Worm (Caenorhabditis elegans) whole organism, midembryonic: ENCODE data around the gene K07D4.2.
A peak's percentile ranks its signal among the peaks of the same experiment; 100 is the strongest.

Experiments used
- T22C8.4 ChIP-seq: fragments of 200-800 bp; sonication (Bioruptor generic); IDR thresholded peaks from 2 replicates; pipeline ENCODE4 v1.3.6; 2022; ENCODE audit warnings: missing genetic modification characterization, missing compliant biosample characterization
- cog-1 ChIP-seq: sonication (generic microtip); optimal IDR thresholded peaks from 2 replicates; lab custom pipeline; 2016; ENCODE audit warnings: missing genetic modification characterization, missing compliant biosample characterization
- flt-1 ChIP-seq: fragments of 200-800 bp; sonication (Bioruptor generic); IDR thresholded peaks from 2 replicates; pipeline ENCODE4 v1.3.6; 2022; ENCODE audit warnings: missing genetic modification characterization, missing compliant biosample characterization
- klf-2 ChIP-seq: fragments of 200-800 bp; sonication (Bioruptor generic); conservative IDR thresholded peaks from 2 replicates; pipeline ENCODE4 v1.3.6; 2022; ENCODE audit warnings: missing genetic modification reagents, missing genetic modification characterization, missing compliant biosample characterization
- med-1 ChIP-seq: sonication (generic microtip); optimal IDR thresholded peaks from 2 replicates; lab custom pipeline; 2017; ENCODE audit warnings: missing genetic modification characterization, mild to moderate bottlenecking, missing compliant biosample characterization, antibody characterized with exemption, missing genetic modification reagents; ENCODE audit not compliant: insufficient read depth
- ref-1 ChIP-seq: fragments of 200-800 bp; sonication (Bioruptor generic); conservative IDR thresholded peaks from 2 replicates; pipeline ENCODE4 v1.3.6; 2022; ENCODE audit warnings: missing genetic modification reagents, missing genetic modification characterization, missing compliant biosample characterization
- tab-1 ChIP-seq: fragments of 200-800 bp; sonication (Bioruptor generic); IDR thresholded peaks from 2 replicates; pipeline ENCODE4 v1.3.6; 2022; ENCODE audit warnings: missing genetic modification characterization, missing compliant biosample characterization
- ztf-23 ChIP-seq: fragments of 200-800 bp; sonication (Bioruptor generic); IDR thresholded peaks from 2 replicates; pipeline ENCODE4 v1.3.6; 2022; ENCODE audit warnings: missing genetic modification reagents, missing genetic modification characterization, missing compliant biosample characterization
- ztf-29 ChIP-seq: fragments of 200-800 bp; sonication (Bioruptor generic); IDR thresholded peaks from 2 replicates; pipeline ENCODE4 v1.3.6; 2022; ENCODE audit warnings: missing genetic modification reagents, missing genetic modification characterization, missing compliant biosample characterization

Gene K07D4.2

ce11 chrII:4038541-4038940 lies 6.8 kb downstream of the K07D4.2 start, which contains the start of gene pqn-48:
pqn-48 (plus strand) TSS chrII:4038884.
- TF ChIP-seq flt-1 = no peak
- no peak for TF ChIP-seq klf-2 (GFP tag; lab: Robert Waterston, UW)
- no peak for TF ChIP-seq tab-1
- TF ChIP-seq ztf-23 = no peak
- TF ChIP-seq med-1 = no peak
- no peak for TF ChIP-seq cog-1
- no peak for TF ChIP-seq ztf-29
- no peak for TF ChIP-seq ref-1 (GFP tag; lab: Robert Waterston, UW)
- TF ChIP-seq T22C8.4 (GFP tag; lab: Robert Waterston, UW) = no peak

DNA sequence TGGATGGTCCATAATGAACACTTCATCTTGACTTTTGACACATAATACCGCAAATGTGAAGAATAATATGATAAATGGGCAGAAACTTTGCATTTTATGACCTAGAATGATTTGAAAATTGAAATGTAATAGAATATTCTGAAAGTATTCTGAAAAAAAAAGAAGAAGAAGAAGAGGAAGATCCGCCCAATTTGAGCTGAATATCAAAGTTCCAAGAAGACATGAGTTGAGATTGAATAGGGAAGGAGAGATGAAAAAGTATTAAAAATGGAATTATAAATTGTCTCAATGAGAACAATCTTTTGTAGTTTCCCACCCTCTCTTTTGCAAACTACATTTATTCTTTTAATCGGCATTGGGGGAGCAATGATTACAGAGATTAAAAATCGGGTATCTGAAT lies 13.0 kb downstream of the K07D4.2 start, which contains the start of gene K07D4.4:
TSS of gene K07D4.4 (minus strand) at position 101 of the 400 bp plus-strand sequence.
- TF ChIP-seq klf-2 (GFP tag; lab: Robert Waterston, UW) (no peak), ztf-29 (no peak), med-1 (no peak), T22C8.4 (GFP tag; lab: Robert Waterston, UW) (no peak), tab-1 (no peak), ztf-23 (no peak), ref-1 (GFP tag; lab: Robert Waterston, UW) (no peak), flt-1 (no peak), cog-1 (no peak)

- TF ChIP-seq ztf-29 (no peak), med-1 (no peak), klf-2 (GFP tag; lab: Robert Waterston, UW) (no peak), T22C8.4 (GFP tag; lab: Robert Waterston, UW) (no peak), flt-1 (no peak), ztf-23 (no peak)
Measured at ce11 chrII:4028276-4028675, 17.0 kb downstream of the K07D4.2 start, which contains the start of gene K07D4.9. K07D4.9 (plus strand) TSS chrII:4028576.

ce11 chrII:4025462-4025861 lies 19.8 kb downstream of the K07D4.2 start, which contains the start of gene K07D4.5:
K07D4.5 (minus strand) TSS chrII:4025562.
- TF ChIP-seq cog-1 (no peak), tab-1 (no peak), klf-2 (GFP tag; lab: Robert Waterston, UW) (no peak), T22C8.4 (GFP tag; lab: Robert Waterston, UW) (no peak), ref-1 (GFP tag; lab: Robert Waterston, UW) (no peak), med-1 (no peak), ztf-29 (no peak), ztf-23 (no peak), flt-1 (no peak)

DNA sequence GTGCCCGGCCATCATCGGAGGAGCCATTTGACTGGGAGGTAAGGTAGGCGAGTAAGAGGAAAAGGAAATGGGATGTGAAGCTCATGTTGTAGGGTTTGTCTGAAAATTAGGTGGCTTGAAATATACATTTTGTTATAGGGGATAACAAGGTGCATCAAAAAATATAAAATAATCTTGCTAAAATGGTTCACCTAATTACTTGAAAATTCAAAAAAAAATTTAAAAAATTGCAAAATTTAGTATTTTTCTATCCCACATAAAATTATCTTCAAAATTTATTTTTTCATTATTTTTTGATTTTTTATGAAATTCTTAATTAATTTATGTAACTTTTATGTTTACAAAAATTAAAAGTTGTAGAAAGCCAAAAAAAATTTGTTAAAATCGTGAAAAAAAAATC lies 26.7 kb downstream of the K07D4.2 start, which contains the start of gene K07D4.6:
TSS of gene K07D4.6 (minus strand) at position 101 of the 400 bp plus-strand sequence.
- no peak for TF ChIP-seq med-1
- TF ChIP-seq flt-1 = no peak

DNA sequence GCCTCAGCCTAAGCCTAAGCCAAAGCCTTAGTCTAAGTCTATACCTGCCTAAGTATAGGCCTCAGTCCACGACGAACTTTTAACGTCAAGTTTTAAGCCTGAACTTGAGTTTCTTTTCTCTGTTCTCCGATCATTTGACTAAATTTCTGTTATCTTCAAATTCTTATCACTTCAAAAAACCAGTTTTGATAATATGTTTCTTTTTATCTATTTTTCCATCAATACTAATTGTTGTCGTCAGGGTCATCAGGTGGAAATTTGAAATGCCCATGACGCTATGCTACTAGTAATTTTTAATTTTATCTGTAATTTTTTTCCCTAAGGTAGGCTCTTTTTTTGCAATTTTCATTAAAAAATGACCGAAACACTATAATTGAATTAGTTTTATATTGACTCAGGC lies 33.8 kb downstream of the K07D4.2 start:
- TF ChIP-seq tab-1 = no peak
- TF ChIP-seq cog-1 = no peak
- TF ChIP-seq T22C8.4 (GFP tag; lab: Robert Waterston, UW) = no peak
- TF ChIP-seq ztf-23 = no peak
- TF ChIP-seq ref-1 (GFP tag; lab: Robert Waterston, UW) = no peak
- TF ChIP-seq flt-1 = no peak
- no peak for TF ChIP-seq klf-2 (GFP tag; lab: Robert Waterston, UW)
- TF ChIP-seq ztf-29 = no peak
- TF ChIP-seq med-1 = no peak

DNA sequence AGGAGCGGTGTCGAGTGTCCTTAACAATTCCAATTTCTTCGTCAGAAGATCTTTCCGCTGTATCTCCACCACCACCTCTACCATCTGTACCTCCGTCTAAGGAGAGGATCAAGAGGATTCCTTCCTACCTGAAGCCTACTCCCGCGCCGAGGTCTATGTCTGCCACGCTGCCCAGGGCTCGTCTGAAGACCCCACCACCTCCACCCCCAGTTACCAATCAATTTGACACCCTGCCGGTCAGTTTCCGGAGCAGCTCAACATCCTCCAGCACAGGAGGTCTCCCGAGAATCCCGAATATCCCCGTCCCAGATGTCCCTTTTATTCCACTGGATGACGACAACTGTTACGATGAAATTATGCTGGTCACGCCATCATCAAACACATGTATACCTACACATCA lies 37.3 kb downstream of the K07D4.2 start:
- TF ChIP-seq ztf-29 = no peak
- TF ChIP-seq tab-1 = no peak
- no peak for TF ChIP-seq flt-1
- TF ChIP-seq cog-1 = no peak
- TF ChIP-seq ztf-23 = no peak

- TF ChIP-seq flt-1 (no peak), klf-2 (GFP tag; lab: Robert Waterston, UW) (no peak), med-1 (no peak), ztf-23 (no peak), cog-1 (no peak), ref-1 (GFP tag; lab: Robert Waterston, UW) (no peak), T22C8.4 (GFP tag; lab: Robert Waterston, UW) (no peak), ztf-29 (no peak), tab-1 (no peak)
Measured at ce11 chrII:4004614-4005013, 40.7 kb downstream of the K07D4.2 start, which contains the start of gene ephx-1. ephx-1 (plus strand) TSS chrII:4004914.

DNA sequence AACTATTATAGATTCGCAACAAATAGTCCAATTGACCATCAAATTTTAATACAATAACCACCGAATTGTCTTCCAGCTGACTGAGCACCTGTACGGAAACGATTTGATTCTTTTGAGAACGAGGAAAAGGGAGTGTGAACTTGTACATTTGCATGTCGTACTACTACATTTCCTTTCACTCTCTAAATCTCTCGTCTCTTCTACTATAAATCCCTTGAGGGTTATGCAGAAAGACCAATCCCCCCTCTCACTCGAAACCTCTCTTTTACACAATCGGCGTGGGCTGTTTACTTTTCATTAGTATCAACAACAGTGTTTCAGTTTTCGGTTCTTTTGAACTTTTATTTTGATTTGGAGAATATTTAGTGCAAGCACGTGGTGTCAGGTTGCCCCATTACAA lies 43.2 kb downstream of the K07D4.2 start:
- TF ChIP-seq flt-1 = no peak
- TF ChIP-seq ztf-29 = no peak
- no peak for TF ChIP-seq ref-1 (GFP tag; lab: Robert Waterston, UW)
- no peak for TF ChIP-seq cog-1
- no peak for TF ChIP-seq klf-2 (GFP tag; lab: Robert Waterston, UW)
- TF ChIP-seq tab-1 = no peak
- no peak for TF ChIP-seq ztf-23
- TF ChIP-seq T22C8.4 (GFP tag; lab: Robert Waterston, UW) = no peak
- TF ChIP-seq med-1 = no peak

DNA sequence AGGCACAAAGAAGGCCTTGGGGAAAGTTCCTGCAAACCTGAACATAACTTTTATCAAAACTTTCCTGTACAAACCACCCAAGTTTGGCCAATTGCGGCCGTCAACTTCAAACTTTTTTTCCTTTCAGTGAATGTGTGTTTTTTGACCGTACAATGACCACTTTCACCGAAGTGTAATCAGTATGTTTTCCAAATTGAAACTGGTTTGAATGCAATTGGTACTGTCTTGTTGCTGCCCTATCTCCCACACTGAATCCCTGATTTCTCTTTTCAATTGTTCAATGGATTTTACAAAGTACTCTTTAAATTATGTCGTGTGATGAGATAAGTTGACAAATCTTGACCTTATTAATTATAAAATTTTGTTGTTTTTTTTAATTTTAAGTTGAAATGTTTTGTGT lies 44.9 kb downstream of the K07D4.2 start:
- TF ChIP-seq klf-2 (GFP tag; lab: Robert Waterston, UW) (no peak), ztf-23 (no peak), ref-1 (GFP tag; lab: Robert Waterston, UW) (no peak), T22C8.4 (GFP tag; lab: Robert Waterston, UW) (no peak), ztf-29 (no peak), tab-1 (no peak), cog-1 (no peak), med-1 (no peak), flt-1 (no peak)

ce11 chrII:3999537-3999936 lies 45.8 kb downstream of the K07D4.2 start:
- TF ChIP-seq ztf-29 (no peak), klf-2 (GFP tag; lab: Robert Waterston, UW) (no peak), ztf-23 (peak; percentile 59; the same call in 1 of the 2 replicates), tab-1 (0 out of 2 replicates have a peak, but pooled peaks have one; percentile 56), ref-1 (GFP tag; lab: Robert Waterston, UW) (no peak), cog-1 (peak; percentile 22), flt-1 (peak; percentile 54; the same call in 1 of the 2 replicates), T22C8.4 (GFP tag; lab: Robert Waterston, UW) (no peak), med-1 (no peak)
